Fruit fly (Drosophila melanogaster) whole organism, adult: ENCODE data around the gene CG12320.

Experiments used
- CG12768 ChIP-seq: fragments of 200-800 bp; sonication (Bioruptor generic); optimal IDR thresholded peaks from 2 replicates; lab custom pipeline; 2017; ENCODE audit warnings: missing biosample characterization, missing genetic modification characterization, mild to moderate bottlenecking, moderate library complexity, missing genetic modification reagents
- CG14711 ChIP-seq: fragments of 200-800 bp; sonication (Bioruptor generic); optimal IDR thresholded peaks from 2 replicates; lab custom pipeline; 2018; ENCODE audit warnings: missing biosample characterization, mild to moderate bottlenecking, missing genetic modification characterization, moderate library complexity
- CG7101 ChIP-seq: fragments of 200-800 bp; sonication (Bioruptor generic); optimal IDR thresholded peaks from 2 replicates; lab custom pipeline; 2018; ENCODE audit warnings: missing biosample characterization, mild to moderate bottlenecking, missing genetic modification characterization, moderate library complexity
- Clk ChIP-seq: fragments of 200-800 bp; sonication (Bioruptor generic); optimal IDR thresholded peaks from 2 replicates; lab custom pipeline; 2017; ENCODE audit warnings: missing biosample characterization, missing genetic modification characterization
- Mnt ChIP-seq: fragments of 200-800 bp; sonication (Bioruptor generic); optimal IDR thresholded peaks from 2 replicates; lab custom pipeline; 2016; ENCODE audit warnings: missing biosample characterization, mild to moderate bottlenecking, missing genetic modification characterization
- kay ChIP-seq: fragments of 200-800 bp; sonication (Bioruptor generic); peaks from one replicate; lab custom pipeline; 2016; ENCODE audit warnings: missing biosample characterization, missing genetic modification characterization, borderline replicate concordance
- ovo ChIP-seq: fragments of 200-800 bp; sonication (Bioruptor generic); optimal IDR thresholded peaks from 2 replicates; lab custom pipeline; 2016; ENCODE audit warnings: missing biosample characterization, missing genetic modification characterization
- toe ChIP-seq: fragments of 200-800 bp; sonication (Bioruptor generic); optimal IDR thresholded peaks from 2 replicates; lab custom pipeline; 2016; ENCODE audit warnings: missing biosample characterization, missing genetic modification characterization

- TF ChIP-seq CG12768 (GFP tag; lab: Kevin White, UChicago) (no peak), Mnt (GFP tag; lab: Kevin White, UChicago) (peak; percentile 21), kay (no peak), toe (no peak), CG7101 (no peak), CG14711 (tag; lab: Kevin White, UChicago) (no peak), ovo (no peak), Clk (GFP tag; lab: Kevin White, UChicago) (no peak)
Measured at dm6 chr3R:18255281-18255680, 2.7 kb upstream of the CG12320 start, which contains the start of the genes Ada2a, Polr2D, Tgs1 and moi.
